Worm (Caenorhabditis elegans) whole organism, L4 larva: ENCODE results near the gene atgl-1.

Source experiments
- D1046.2 ChIP-seq: fragments of 200-800 bp; sonication (Bioruptor generic); IDR thresholded peaks from 2 replicates; pipeline ENCODE4 v1.3.6; 2022; ENCODE audit warnings: missing genetic modification characterization, missing compliant biosample characterization
- F37D6.2 ChIP-seq: sonication (generic microtip); optimal IDR thresholded peaks from 2 replicates; lab custom pipeline; 2016; ENCODE audit warnings: mild to moderate bottlenecking, missing genetic modification characterization, missing compliant biosample characterization
- F44E2.7 ChIP-seq: fragments of 200-800 bp; sonication (Bioruptor generic); IDR thresholded peaks from 2 replicates; pipeline ENCODE4 v2.1.2; 2022; ENCODE audit warnings: missing genetic modification characterization, missing compliant biosample characterization
- T20F7.1 ChIP-seq: fragments of 200-800 bp; sonication (Bioruptor generic); optimal IDR thresholded peaks from 2 replicates; lab custom pipeline; 2018; ENCODE audit warnings: mild to moderate bottlenecking, missing genetic modification characterization, missing compliant biosample characterization
- T26A8.4 ChIP-seq: fragments of 200-800 bp; sonication (Bioruptor generic); IDR thresholded peaks from 2 replicates; pipeline ENCODE4 v1.3.6; 2022; ENCODE audit warnings: missing genetic modification characterization, missing compliant biosample characterization
- Y48G9A.11 ChIP-seq: fragments of 200-800 bp; sonication (Bioruptor generic); IDR thresholded peaks from 2 replicates; pipeline ENCODE4 v1.3.6; 2022; ENCODE audit warnings: missing genetic modification reagents, missing genetic modification characterization, missing compliant biosample characterization
- Y75B8A.6 ChIP-seq: fragments of 200-800 bp; sonication (Bioruptor generic); IDR thresholded peaks from 2 replicates; pipeline ENCODE4 v1.3.6; 2022; ENCODE audit warnings: missing genetic modification reagents, missing genetic modification characterization, missing compliant biosample characterization
- ama-1 ChIP-seq: fragments of 150-350 bp; optimal IDR thresholded peaks from 2 replicates; lab custom pipeline; 2014; ENCODE audit warnings: inconsistent platforms, mixed read lengths
- arid-1 ChIP-seq: fragments of 200-800 bp; sonication (Bioruptor generic); conservative IDR thresholded peaks from 2 replicates; pipeline ENCODE4 v1.3.6; 2022; ENCODE audit warnings: missing genetic modification reagents, missing genetic modification characterization, missing compliant biosample characterization
- ceh-20 ChIP-seq: fragments of 200-800 bp; sonication (Bioruptor generic); IDR thresholded peaks from 2 replicates; pipeline ENCODE4 v1.3.6; 2022; ENCODE audit warnings: missing genetic modification reagents, missing genetic modification characterization, missing compliant biosample characterization
- ces-1 ChIP-seq: fragments of 150-350 bp; sonication (generic microtip); optimal IDR thresholded peaks from 4 replicates; lab custom pipeline; 2014; ENCODE audit warnings: missing biosample characterization, missing genetic modification reagents, missing genetic modification characterization
- daf-16 ChIP-seq, 3 experiments: sonication (generic microtip); optimal IDR thresholded peaks; 2 replicates each; lab custom pipeline; 2016 to 2017; ENCODE audit warnings: missing genetic modification characterization in 3 of 3, missing genetic modification reagents in 3 of 3, mild to moderate bottlenecking in 2 of 3, missing compliant biosample characterization in 2 of 3, missing biosample characterization in 1 of 3, moderate library complexity in 1 of 3
- daf-19 ChIP-seq: fragments of 200-800 bp; sonication (Bioruptor generic); conservative IDR thresholded peaks from 2 replicates; pipeline ENCODE4 v1.3.6; 2022; ENCODE audit warnings: missing genetic modification characterization, missing compliant biosample characterization
- daf-8 ChIP-seq: fragments of 200-800 bp; sonication (Bioruptor generic); IDR thresholded peaks from 2 replicates; pipeline ENCODE4 v1.3.6; 2022; ENCODE audit warnings: missing genetic modification characterization, missing compliant biosample characterization
- dmd-8 ChIP-seq: fragments of 200-800 bp; sonication (Bioruptor generic); IDR thresholded peaks from 2 replicates; pipeline ENCODE4 v1.3.6; 2022; ENCODE audit warnings: missing genetic modification characterization, missing compliant biosample characterization
- fos-1 ChIP-seq: fragments of 150-350 bp; optimal IDR thresholded peaks from 2 replicates; lab custom pipeline; 2014; ENCODE audit warnings: missing biosample characterization, missing genetic modification characterization
- gei-8 ChIP-seq: fragments of 200-800 bp; sonication (Bioruptor generic); optimal IDR thresholded peaks from 2 replicates; lab custom pipeline; 2018; ENCODE audit warnings: mild to moderate bottlenecking, missing genetic modification characterization, missing compliant biosample characterization
- hif-1 ChIP-seq, 2 experiments: sonication (generic microtip); optimal IDR thresholded peaks; 2 replicates each; lab custom pipeline; 2016 to 2017; ENCODE audit warnings: missing compliant biosample characterization in 2 of 2, missing genetic modification characterization in 2 of 2, missing genetic modification reagents in 2 of 2, missing genotype in 2 of 2, mild to moderate bottlenecking in 1 of 2
- hlh-11 ChIP-seq: fragments of 200-800 bp; sonication (Bioruptor generic); optimal IDR thresholded peaks from 2 replicates; lab custom pipeline; 2018; ENCODE audit warnings: mild to moderate bottlenecking, missing genetic modification characterization, missing compliant biosample characterization
- hlh-30 ChIP-seq: sonication (generic microtip); optimal IDR thresholded peaks from 2 replicates; lab custom pipeline; 2017; ENCODE audit warnings: antibody characterized with exemption, mild to moderate bottlenecking, missing genetic modification characterization, missing compliant biosample characterization; ENCODE audit not compliant: insufficient read depth
- lim-7 ChIP-seq: fragments of 200-800 bp; sonication (Bioruptor generic); IDR thresholded peaks from 2 replicates; pipeline ENCODE4 v1.3.6; 2022; ENCODE audit warnings: missing genetic modification characterization, missing compliant biosample characterization
- lin-39 ChIP-seq: fragments of 150-350 bp; optimal IDR thresholded peaks from 2 replicates; lab custom pipeline; 2014; ENCODE audit warnings: missing biosample characterization, missing genetic modification reagents, missing genetic modification characterization
- lsy-2 ChIP-seq, 2 experiments: fragments of 150-350 bp in 1 of 2; sonication (generic microtip) in 1 of 2; optimal IDR thresholded peaks; 2 replicates each; lab custom pipeline; 2014 to 2017; ENCODE audit warnings: missing biosample characterization in 2 of 2, missing genetic modification characterization in 2 of 2
- madf-5 ChIP-seq, 2 experiments: fragments of 200-800 bp; sonication (Bioruptor generic); IDR thresholded peaks; 2 replicates each; pipeline ENCODE4 v1.3.6; 2022; ENCODE audit warnings: missing compliant biosample characterization in 2 of 2, missing genetic modification characterization in 2 of 2
- mdt-29 ChIP-seq: fragments of 200-800 bp; sonication (Bioruptor generic); IDR thresholded peaks from 2 replicates; pipeline ENCODE4 v1.3.6; 2022; ENCODE audit warnings: missing genetic modification reagents, missing genetic modification characterization, missing compliant biosample characterization
- mep-1 ChIP-seq: fragments of 150-350 bp; sonication (generic microtip); optimal IDR thresholded peaks from 3 replicates; lab custom pipeline; 2014; ENCODE audit warnings: missing biosample characterization, missing genetic modification characterization
- mxl-2 ChIP-seq: fragments of 200-800 bp; sonication (Bioruptor generic); conservative IDR thresholded peaks from 2 replicates; pipeline ENCODE4 v1.3.6; 2022; ENCODE audit warnings: missing genetic modification reagents, missing genetic modification characterization, missing compliant biosample characterization
- nhr-102 ChIP-seq: sonication (generic microtip); optimal IDR thresholded peaks from 2 replicates; lab custom pipeline; 2016; ENCODE audit warnings: mild to moderate bottlenecking, missing genetic modification characterization, moderate library complexity, missing compliant biosample characterization
- nhr-237 ChIP-seq: sonication (generic microtip); optimal IDR thresholded peaks from 2 replicates; lab custom pipeline; 2017; ENCODE audit warnings: missing biosample characterization, missing genetic modification characterization
- nhr-28 ChIP-seq: fragments of 150-350 bp; optimal IDR thresholded peaks from 2 replicates; lab custom pipeline; 2014; ENCODE audit warnings: missing biosample characterization, missing genetic modification characterization
- nhr-42 ChIP-seq: fragments of 200-800 bp; sonication (Bioruptor generic); IDR thresholded peaks from 2 replicates; pipeline ENCODE4 v1.3.6; 2022; ENCODE audit warnings: missing genetic modification characterization, missing compliant biosample characterization
- nhr-48 ChIP-seq: sonication (generic microtip); optimal IDR thresholded peaks from 2 replicates; lab custom pipeline; 2016; ENCODE audit warnings: mild to moderate bottlenecking, missing genetic modification characterization, missing compliant biosample characterization
- nhr-76 ChIP-seq: fragments of 150-350 bp; optimal IDR thresholded peaks from 2 replicates; lab custom pipeline; 2014; ENCODE audit warnings: missing biosample characterization, missing genetic modification characterization
- pha-4 ChIP-seq, 2 experiments: fragments of 150-350 bp in 1 of 2; fragments of 200-800 bp in 1 of 2; sonication (Bioruptor generic) in 1 of 2; IDR thresholded peaks in 1 of 2; optimal IDR thresholded peaks in 1 of 2; 2 replicates each; pipeline versions ENCODE4 v1.3.6 to Lab custom; 2014 to 2022; ENCODE audit warnings: missing genetic modification characterization in 2 of 2, missing genetic modification reagents in 2 of 2, missing biosample characterization in 1 of 2, missing compliant biosample characterization in 1 of 2
- php-3 ChIP-seq: fragments of 200-800 bp; sonication (Bioruptor generic); IDR thresholded peaks from 2 replicates; pipeline ENCODE4 v1.3.6; 2022; ENCODE audit warnings: missing genetic modification reagents, missing genetic modification characterization, missing compliant biosample characterization
- skn-1 ChIP-seq: fragments of 150-350 bp; optimal IDR thresholded peaks from 2 replicates; lab custom pipeline; 2014; ENCODE audit warnings: missing biosample characterization, missing genetic modification characterization
- snpc-1.2 ChIP-seq: fragments of 200-800 bp; sonication (Bioruptor generic); IDR thresholded peaks from 2 replicates; pipeline ENCODE4 v1.3.6; 2022; ENCODE audit warnings: missing genetic modification reagents, missing genetic modification characterization, missing compliant biosample characterization
- spr-3 ChIP-seq: fragments of 200-800 bp; sonication (Bioruptor generic); optimal IDR thresholded peaks from 2 replicates; lab custom pipeline; 2018; ENCODE audit warnings: mild to moderate bottlenecking, missing genetic modification characterization, missing compliant biosample characterization
- tag-97 ChIP-seq: fragments of 200-800 bp; sonication (Bioruptor generic); IDR thresholded peaks from 2 replicates; pipeline ENCODE4 v1.3.6; 2022; ENCODE audit warnings: missing genetic modification characterization, missing compliant biosample characterization
- tra-1 ChIP-seq: fragments of 200-800 bp; sonication (Bioruptor generic); IDR thresholded peaks from 2 replicates; pipeline ENCODE4 v1.3.6; 2022; ENCODE audit warnings: missing genetic modification reagents, missing genetic modification characterization, missing compliant biosample characterization
- unc-130 ChIP-seq: sonication (generic microtip); optimal IDR thresholded peaks from 2 replicates; lab custom pipeline; 2016; ENCODE audit warnings: missing genetic modification reagents, missing genetic modification characterization, missing compliant biosample characterization
- unc-39 ChIP-seq: sonication (generic microtip); optimal IDR thresholded peaks from 2 replicates; lab custom pipeline; 2017; ENCODE audit warnings: missing biosample characterization, missing genetic modification characterization
- vab-7 ChIP-seq: fragments of 200-800 bp; sonication (Bioruptor generic); IDR thresholded peaks from 2 replicates; pipeline ENCODE4 v1.3.6; 2022; ENCODE audit warnings: missing genetic modification reagents, missing genetic modification characterization, missing compliant biosample characterization
- zip-11 ChIP-seq: fragments of 200-800 bp; sonication (Bioruptor generic); IDR thresholded peaks from 2 replicates; pipeline ENCODE4 v1.3.6; 2022; ENCODE audit warnings: missing genetic modification characterization, missing compliant biosample characterization
- zip-2 ChIP-seq: fragments of 150-350 bp; optimal IDR thresholded peaks from 2 replicates; lab custom pipeline; 2014; ENCODE audit warnings: missing biosample characterization, missing genetic modification characterization

atgl-1 gene

ce11 chrIII:6374947-6375415, 44.3 kb downstream of the atgl-1 start, which contains the start of the genes rps-13 and nfx-1 (continued):
- TF ChIP-seq arid-1 (GFP tag; lab: Robert Waterston, UW) (peak; percentile 65; the same call in 1 of the 2 replicates), vab-7 (no peak), T20F7.1 (GFP tag; lab: Kevin White, UChicago) (no peak), F44E2.7 (GFP tag; lab: Robert Waterston, UW) (no peak), mxl-2 (GFP tag; lab: Robert Waterston, UW) (no peak), unc-130 (GFP tag; lab: Kevin White, UChicago) (peak; percentile 54), spr-3 (GFP tag; lab: Kevin White, UChicago) (no peak), nhr-42 (no peak), nhr-102 (tag; lab: Kevin White, UChicago) (no peak), daf-8 (GFP tag; lab: Robert Waterston, UW) (no peak), snpc-1.2 (GFP tag; lab: Robert Waterston, UW) (no peak), lim-7 (GFP tag; lab: Robert Waterston, UW) (no peak), skn-1 (tag; lab: Kevin White, UChicago) (no peak), daf-16 (GFP tag; optimal IDR thresholded peaks at IDR 0.05; lab: Kevin White, UChicago) (no peak), daf-16 (tag; optimal IDR thresholded peaks at IDR 0.05; lab: Kevin White, UChicago) (peak; percentile 85)

DNA sequence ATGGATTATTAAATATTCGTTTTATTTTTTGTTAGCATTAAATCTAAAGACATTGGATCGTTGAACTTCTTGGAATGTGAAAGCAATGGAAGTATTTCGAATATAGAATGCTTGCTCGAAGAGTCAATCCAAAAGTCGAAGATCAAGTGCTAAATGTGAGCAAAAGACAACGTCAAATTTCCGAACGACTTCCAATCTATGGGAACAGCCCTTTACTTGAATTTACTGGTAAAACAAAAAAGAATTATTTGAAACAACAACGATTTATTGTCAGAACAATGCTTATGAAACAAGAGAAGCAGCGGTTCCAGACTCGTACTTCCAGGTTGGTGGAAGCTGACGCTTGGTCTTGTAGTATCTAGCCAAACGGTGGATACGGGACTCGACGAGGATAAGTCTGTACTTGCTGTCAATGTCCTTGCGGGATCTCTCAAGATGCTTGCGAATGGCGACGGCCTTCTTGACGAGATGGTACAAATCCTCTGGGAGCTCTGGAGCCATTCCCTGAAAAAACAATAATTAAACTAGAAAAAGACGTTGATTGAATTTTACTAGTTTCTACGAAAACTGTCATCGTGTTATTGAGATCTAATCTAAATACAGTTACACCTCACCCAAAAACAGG, 45.3 kb downstream of the atgl-1 start:
- TF ChIP-seq dmd-8 (GFP tag; lab: Robert Waterston, UW) (0 out of 2 replicates have a peak, but pooled peaks have one; percentile 6), T26A8.4 (GFP tag; lab: Robert Waterston, UW) (peak; percentile 48; the same call in 1 of the 2 replicates), mep-1 (tag; lab: Kevin White, UChicago) (peak; percentile 33), vab-7 (0 out of 2 replicates have a peak, but pooled peaks have one; percentile 12), nhr-237 (no peak), arid-1 (GFP tag; lab: Robert Waterston, UW) (peak; percentile 44; the same call in 1 of the 2 replicates), skn-1 (tag; lab: Kevin White, UChicago) (no peak), php-3 (GFP tag; lab: Robert Waterston, UW) (peak; percentile 46; the same call in 1 of the 2 replicates), nhr-28 (tag; lab: Kevin White, UChicago) (no peak), nhr-76 (tag; lab: Kevin White, UChicago) (no peak), nhr-42 (no peak), ces-1 (GFP tag; lab: Kevin White, UChicago) (no peak), hif-1 (tag; optimal IDR thresholded peaks at IDR 0.05; lab: Kevin White, UChicago) (no peak), madf-5 (GFP tag; IDR thresholded peaks at IDR 0.05; lab: Robert Waterston, UW) (no peak), gei-8 (GFP tag; lab: Kevin White, UChicago) (peak; percentile 23), ceh-20 (GFP tag; lab: Robert Waterston, UW) (0 out of 2 replicates have a peak, but pooled peaks have one; percentile 24), hlh-11 (tag; lab: Kevin White, UChicago) (no peak), tra-1 (peak; percentile 51; the same call in 1 of the 2 replicates), zip-11 (GFP tag; lab: Robert Waterston, UW) (no peak), F37D6.2 (tag; lab: Kevin White, UChicago) (no peak), zip-2 (tag; lab: Kevin White, UChicago) (no peak), daf-19 (GFP tag; lab: Robert Waterston, UW) (no peak), lin-39 (tag; lab: Kevin White, UChicago) (no peak), daf-16 (GFP tag; optimal IDR thresholded peaks at IDR 0.05; lab: Kevin White, UChicago) (no peak), daf-16 (tag; optimal IDR thresholded peaks at IDR 0.05; lab: Kevin White, UChicago) (peak; percentile 16), lim-7 (GFP tag; lab: Robert Waterston, UW) (peak; percentile 3; the same call in 1 of the 2 replicates), hlh-30 (tag; lab: Kevin White, UChicago) (no peak), tag-97 (GFP tag; lab: Robert Waterston, UW) (no peak), lsy-2 (tag; optimal IDR thresholded peaks at IDR 0.05; lab: Kevin White, UChicago) (peak in 1 of 2 experiments; percentile 7), pha-4 (GFP tag; IDR thresholded peaks at IDR 0.05; lab: Robert Waterston, UW) (peak; percentile 48; the same call in 1 of the 2 replicates), pha-4 (tag; optimal IDR thresholded peaks at IDR 0.05; lab: Kevin White, UChicago) (no peak), mdt-29 (GFP tag; lab: Robert Waterston, UW) (peak; percentile 44; the same call in 1 of the 2 replicates), snpc-1.2 (GFP tag; lab: Robert Waterston, UW) (peak; percentile 36), Y75B8A.6 (GFP tag; lab: Robert Waterston, UW) (0 out of 2 replicates have a peak, but pooled peaks have one; percentile 6), unc-39 (tag; lab: Kevin White, UChicago) (no peak), fos-1 (peak; percentile 21), nhr-48 (tag; lab: Kevin White, UChicago) (no peak), ama-1 (peak; percentile 55), Y48G9A.11 (peak; percentile 81), D1046.2 (GFP tag; lab: Robert Waterston, UW) (no peak)
